Worm (Caenorhabditis elegans) whole organism, mixed stage, embryonic: Measurements from ENCODE around the gene W03F8.6.
"Not testable (repeated sequence)": the region's sequence is repeated elsewhere in the genome, so short reads cannot be mapped to it uniquely, and the experiment has no call there.

ENCODE experiments used
- M03D4.4 ChIP-seq: sonication (generic microtip); optimal IDR thresholded peaks from 2 replicates; lab custom pipeline; 2017; ENCODE audit warnings: mild to moderate bottlenecking, missing genetic modification characterization, missing compliant biosample characterization
- blmp-1 ChIP-seq: fragments of 150-350 bp; optimal IDR thresholded peaks from 2 replicates; lab custom pipeline; 2014; ENCODE audit warnings: missing biosample characterization, missing genetic modification characterization
- ceh-39 ChIP-seq: fragments of 150-350 bp; optimal IDR thresholded peaks from 2 replicates; lab custom pipeline; 2014; ENCODE audit warnings: missing biosample characterization, missing genetic modification characterization
- ceh-83 ChIP-seq: fragments of 200-800 bp; sonication (Bioruptor generic); optimal IDR thresholded peaks from 2 replicates; lab custom pipeline; 2018; ENCODE audit warnings: mild to moderate bottlenecking, missing genetic modification characterization, missing compliant biosample characterization
- cnd-1 ChIP-seq: fragments of 200-800 bp; sonication (Bioruptor generic); optimal IDR thresholded peaks from 2 replicates; lab custom pipeline; 2018; ENCODE audit warnings: mild to moderate bottlenecking, missing genetic modification characterization, missing compliant biosample characterization
- drap-1 ChIP-seq: fragments of 200-800 bp; sonication (Bioruptor generic); optimal IDR thresholded peaks from 3 replicates; lab custom pipeline; 2018; ENCODE audit warnings: mild to moderate bottlenecking, missing genetic modification characterization, missing compliant biosample characterization
- elt-1 ChIP-seq: sonication (generic microtip); optimal IDR thresholded peaks from 2 replicates; lab custom pipeline; 2017; ENCODE audit warnings: missing genetic modification characterization, mild to moderate bottlenecking, missing compliant biosample characterization, antibody characterized with exemption, moderate library complexity, borderline replicate concordance; ENCODE audit not compliant: insufficient read depth
- elt-3 ChIP-seq: fragments of 150-350 bp; optimal IDR thresholded peaks from 2 replicates; lab custom pipeline; 2014; ENCODE audit warnings: missing biosample characterization, missing genetic modification characterization
- flh-1 ChIP-seq: fragments of 200-800 bp; sonication (Bioruptor generic); optimal IDR thresholded peaks from 2 replicates; lab custom pipeline; 2018; ENCODE audit warnings: mild to moderate bottlenecking, missing genetic modification characterization, moderate library complexity, missing compliant biosample characterization
- ham-2 ChIP-seq: fragments of 200-800 bp; sonication (Bioruptor generic); optimal IDR thresholded peaks from 2 replicates; lab custom pipeline; 2018; ENCODE audit warnings: mild to moderate bottlenecking, missing genetic modification characterization, missing compliant biosample characterization
- hlh-1 ChIP-seq: fragments of 150-350 bp; optimal IDR thresholded peaks from 2 replicates; lab custom pipeline; 2014; ENCODE audit warnings: missing biosample characterization, missing genetic modification reagents, missing genetic modification characterization
- lin-13 ChIP-seq: fragments of 150-350 bp; optimal IDR thresholded peaks from 2 replicates; lab custom pipeline; 2014; ENCODE audit warnings: missing biosample characterization, missing genetic modification characterization
- lin-32 ChIP-seq: fragments of 200-800 bp; sonication (Bioruptor generic); optimal IDR thresholded peaks from 2 replicates; lab custom pipeline; 2018; ENCODE audit warnings: mild to moderate bottlenecking, missing genetic modification characterization, missing compliant biosample characterization
- lsy-2 ChIP-seq: fragments of 150-350 bp; optimal IDR thresholded peaks from 2 replicates; lab custom pipeline; 2014; ENCODE audit warnings: missing biosample characterization, missing genetic modification characterization
- mab-5 ChIP-seq: fragments of 150-350 bp; optimal IDR thresholded peaks from 2 replicates; lab custom pipeline; 2014; ENCODE audit warnings: missing biosample characterization, missing genetic modification characterization
- mep-1 ChIP-seq: fragments of 150-350 bp; optimal IDR thresholded peaks from 2 replicates; lab custom pipeline; 2017; ENCODE audit warnings: missing biosample characterization, missing genetic modification reagents, missing genetic modification characterization, inconsistent platforms
- mls-2 ChIP-seq: sonication (generic microtip); optimal IDR thresholded peaks from 2 replicates; lab custom pipeline; 2016; ENCODE audit warnings: mild to moderate bottlenecking, missing genetic modification characterization, moderate library complexity, missing compliant biosample characterization
- nhr-12 ChIP-seq: fragments of 150-350 bp; optimal IDR thresholded peaks from 2 replicates; lab custom pipeline; 2014; ENCODE audit warnings: missing biosample characterization, missing genetic modification characterization
- nhr-2 ChIP-seq: fragments of 150-350 bp; optimal IDR thresholded peaks from 2 replicates; lab custom pipeline; 2014; ENCODE audit warnings: missing biosample characterization, missing genetic modification characterization
- nhr-237 ChIP-seq: fragments of 150-350 bp; optimal IDR thresholded peaks from 2 replicates; lab custom pipeline; 2014; ENCODE audit warnings: missing biosample characterization, missing genetic modification characterization
- nhr-28 ChIP-seq: fragments of 150-350 bp; optimal IDR thresholded peaks from 2 replicates; lab custom pipeline; 2014; ENCODE audit warnings: missing biosample characterization, missing genetic modification characterization
- nhr-76 ChIP-seq: sonication (generic microtip); optimal IDR thresholded peaks from 2 replicates; lab custom pipeline; 2017; ENCODE audit warnings: missing biosample characterization, missing genetic modification characterization
- pha-4 ChIP-seq: fragments of 150-350 bp; optimal IDR thresholded peaks from 2 replicates; lab custom pipeline; 2018; ENCODE audit warnings: missing biosample characterization, missing genetic modification reagents, missing genetic modification characterization
- sem-2 ChIP-seq: fragments of 200-800 bp; sonication (Bioruptor generic); optimal IDR thresholded peaks from 2 replicates; lab custom pipeline; 2018; ENCODE audit warnings: mild to moderate bottlenecking, missing genetic modification characterization, missing compliant biosample characterization
- snpc-4 ChIP-seq: fragments of 150-350 bp; optimal IDR thresholded peaks from 2 replicates; lab custom pipeline; 2014; ENCODE audit warnings: missing biosample characterization, missing genetic modification characterization
- sptf-1 ChIP-seq: sonication (generic microtip); optimal IDR thresholded peaks from 2 replicates; lab custom pipeline; 2017; ENCODE audit warnings: mild to moderate bottlenecking, missing genetic modification characterization, moderate library complexity, missing compliant biosample characterization
- tbx-8 ChIP-seq: fragments of 200-800 bp; sonication (Bioruptor generic); optimal IDR thresholded peaks from 2 replicates; lab custom pipeline; 2018; ENCODE audit warnings: mild to moderate bottlenecking, missing genetic modification characterization, moderate library complexity, missing compliant biosample characterization
- unc-120 ChIP-seq: sonication (generic microtip); optimal IDR thresholded peaks from 2 replicates; lab custom pipeline; 2017; ENCODE audit warnings: missing genetic modification characterization, missing compliant biosample characterization; ENCODE audit not compliant: poor library complexity, severe bottlenecking
- unc-39 ChIP-seq: fragments of 150-350 bp; optimal IDR thresholded peaks from 2 replicates; lab custom pipeline; 2014; ENCODE audit warnings: missing biosample characterization, missing genetic modification characterization
- unc-62 ChIP-seq: fragments of 150-350 bp; optimal IDR thresholded peaks from 2 replicates; lab custom pipeline; 2014; ENCODE audit warnings: missing biosample characterization, missing genetic modification reagents, missing genetic modification characterization
- zip-8 ChIP-seq: fragments of 150-350 bp; optimal IDR thresholded peaks from 2 replicates; lab custom pipeline; 2014; ENCODE audit warnings: missing biosample characterization, missing genetic modification characterization
- ztf-11 ChIP-seq: fragments of 150-350 bp; optimal IDR thresholded peaks from 2 replicates; lab custom pipeline; 2014; ENCODE audit warnings: missing biosample characterization, missing genetic modification characterization

The W03F8.6 gene

ce11 chrIV:5186480-5187205 lies at the start of gene W03F8.6, which contains the start of gene mtrf-1L:
Gene W03F8.6 (minus strand): TSS chrIV:5186580.
Gene mtrf-1L (plus strand): TSS chrIV:5187155.
- TF ChIP-seq M03D4.4 (no peak), unc-62 (GFP tag; lab: Kevin White, UChicago) (no peak), hlh-1 (tag; lab: Kevin White, UChicago) (no peak), mep-1 (tag; lab: Kevin White, UChicago) (no peak), cnd-1 (no peak), nhr-237 (no peak), lin-13 (tag; lab: Kevin White, UChicago) (no peak), mls-2 (no peak), nhr-28 (tag; lab: Kevin White, UChicago) (no peak), flh-1 (GFP tag; lab: Kevin White, UChicago) (no peak)

ce11 chrIV:5230530-5230929 lies 44.1 kb upstream of the W03F8.6 start, which contains the start of gene thn-5:
Gene thn-5 (plus strand): TSS chrIV:5230830.
- TF ChIP-seq nhr-2, result no peak
- no peak for TF ChIP-seq cnd-1
- no peak for TF ChIP-seq unc-120 (tag; lab: Kevin White, UChicago)
- TF ChIP-seq flh-1 (GFP tag; lab: Kevin White, UChicago), result no peak
- TF ChIP-seq unc-62 (GFP tag; lab: Kevin White, UChicago), result no peak
- no peak for TF ChIP-seq mab-5 (tag; lab: Kevin White, UChicago)
- TF ChIP-seq ham-2 (GFP tag; lab: Kevin White, UChicago), result no peak
- no peak for TF ChIP-seq snpc-4 (tag; lab: Kevin White, UChicago)
- TF ChIP-seq ztf-11 (tag; lab: Kevin White, UChicago), result no peak
- no peak for TF ChIP-seq drap-1 (GFP tag; lab: Kevin White, UChicago)
- no peak for TF ChIP-seq zip-8 (tag; lab: Kevin White, UChicago)
- no peak for TF ChIP-seq lsy-2 (tag; lab: Kevin White, UChicago)
- no peak for TF ChIP-seq ceh-83 (GFP tag; lab: Kevin White, UChicago)
- no peak for TF ChIP-seq unc-39
- no peak for TF ChIP-seq mep-1 (tag; lab: Kevin White, UChicago)
- no peak for TF ChIP-seq lin-32 (GFP tag; lab: Kevin White, UChicago)
- no peak for TF ChIP-seq nhr-12
- TF ChIP-seq blmp-1 (tag; lab: Kevin White, UChicago), result no peak
- no peak for TF ChIP-seq nhr-237
- TF ChIP-seq elt-3 (tag; lab: Kevin White, UChicago), result no peak

- TF ChIP-seq flh-1 (GFP tag; lab: Kevin White, UChicago), result no peak
- no peak for TF ChIP-seq hlh-1 (tag; lab: Kevin White, UChicago)
- no peak for TF ChIP-seq unc-39
- no peak for TF ChIP-seq ztf-11 (tag; lab: Kevin White, UChicago)
- no peak for TF ChIP-seq sptf-1 (tag; lab: Kevin White, UChicago)
- no peak for TF ChIP-seq pha-4 (tag; lab: Kevin White, UChicago)
- no peak for TF ChIP-seq tbx-8 (GFP tag; lab: Kevin White, UChicago)
- no peak for TF ChIP-seq elt-1 (tag; lab: Kevin White, UChicago)
- no peak for TF ChIP-seq ceh-39 (tag; lab: Kevin White, UChicago)
- no peak for TF ChIP-seq unc-62 (GFP tag; lab: Kevin White, UChicago)
- no peak for TF ChIP-seq zip-8 (tag; lab: Kevin White, UChicago)
- no peak for TF ChIP-seq lin-13 (tag; lab: Kevin White, UChicago)
- no peak for TF ChIP-seq lin-32 (GFP tag; lab: Kevin White, UChicago)
- TF ChIP-seq nhr-237, result no peak
- no peak for TF ChIP-seq M03D4.4
- TF ChIP-seq blmp-1 (tag; lab: Kevin White, UChicago), result no peak
- TF ChIP-seq cnd-1, result no peak
Observed at ce11 chrIV:5228619-5229018, 42.2 kb upstream of the W03F8.6 start, which contains the start of gene thn-6. Gene thn-6 (plus strand): TSS chrIV:5228919.

ce11 chrIV:5226552-5226951 lies 40.2 kb upstream of the W03F8.6 start, which contains the start of gene nsph-4.1:
Gene nsph-4.1 (plus strand): TSS chrIV:5226852.
- TF ChIP-seq nhr-76 (tag; lab: Kevin White, UChicago); sem-2; M03D4.4: not testable (repeated sequence)
